Worm (Caenorhabditis elegans): ENCODE results near the gene thoc-2.
A peak's percentile ranks its signal among the peaks of the same experiment; 100 is the strongest.

thoc-2 gene

ce11 chrIII:6402810-6403209 lies 35.0 kb downstream of the thoc-2 start:
- TF ChIP-seq gmeb-1 (tag; optimal IDR thresholded peaks at IDR 0.05) (no peak), ZK546.5 (tag; optimal IDR thresholded peaks at IDR 0.05) (no peak), unc-55 (GFP tag; optimal IDR thresholded peaks at IDR 0.05) (no peak), fos-1 (tag; optimal IDR thresholded peaks at IDR 0.05) (no peak), nhr-10 (tag; optimal IDR thresholded peaks at IDR 0.05) (no peak), ztf-4 (tag; optimal IDR thresholded peaks at IDR 0.05) (no peak), ceh-82 (tag; optimal IDR thresholded peaks at IDR 0.05) (no peak), peb-1 (tag; optimal IDR thresholded peaks at IDR 0.05) (no peak), snpc-4 (tag; optimal IDR thresholded peaks at IDR 0.05) (no peak)

- TF ChIP-seq lin-39 (tag; optimal IDR thresholded peaks at IDR 0.05) (peak; percentile 13), nhr-10 (tag; optimal IDR thresholded peaks at IDR 0.05) (no peak), sma-9 (GFP tag; optimal IDR thresholded peaks at IDR 0.05) (peak; percentile 30), sma-9 (tag; optimal IDR thresholded peaks at IDR 0.05) (no peak), crh-2 (tag; optimal IDR thresholded peaks at IDR 0.05) (no peak), mbf-1 (tag; optimal IDR thresholded peaks at IDR 0.05) (no peak), C34F6.9 (tag; optimal IDR thresholded peaks at IDR 0.05) (peak; percentile 10), elt-3 (tag; optimal IDR thresholded peaks at IDR 0.05) (no peak), nhr-11 (tag; optimal IDR thresholded peaks at IDR 0.05) (no peak), mab-5 (tag; optimal IDR thresholded peaks at IDR 0.05) (peak; percentile 37), lin-13 (GFP tag; optimal IDR thresholded peaks at IDR 0.05) (peak; percentile 3), lsy-2 (tag; optimal IDR thresholded peaks at IDR 0.05) (peak in 1 of 2 experiments; percentile 47), nhr-129 (tag; optimal IDR thresholded peaks at IDR 0.05) (peak; percentile 41), fos-1 (tag; optimal IDR thresholded peaks at IDR 0.05) (no peak), blmp-1 (tag; optimal IDR thresholded peaks at IDR 0.05; ENCODE audit: insufficient read depth) (no peak), unc-62 (GFP tag; optimal IDR thresholded peaks at IDR 0.05) (no peak), egl-27 (tag; optimal IDR thresholded peaks at IDR 0.05) (no peak), alr-1 (tag; optimal IDR thresholded peaks at IDR 0.05) (no peak), nhr-23 (tag; optimal IDR thresholded peaks at IDR 0.05) (no peak), unc-55 (GFP tag; optimal IDR thresholded peaks at IDR 0.05) (no peak), mdl-1 (tag; optimal IDR thresholded peaks at IDR 0.05) (no peak), sem-4 (tag; optimal IDR thresholded peaks at IDR 0.05) (no peak), gmeb-1 (tag; optimal IDR thresholded peaks at IDR 0.05) (no peak), ztf-4 (tag; optimal IDR thresholded peaks at IDR 0.05) (peak; percentile 44), ztf-1 (GFP tag; conservative IDR thresholded peaks at IDR 0.05) (no peak), zag-1 (tag; optimal IDR thresholded peaks at IDR 0.05) (no peak), sma-3 (GFP tag; optimal IDR thresholded peaks at IDR 0.05) (no peak), lin-11 (tag; optimal IDR thresholded peaks at IDR 0.05) (no peak), ztf-11 (tag; optimal IDR thresholded peaks at IDR 0.05) (no peak), dmd-4 (tag; optimal IDR thresholded peaks at IDR 0.05) (no peak), peb-1 (tag; optimal IDR thresholded peaks at IDR 0.05) (no peak), skn-1 (tag; optimal IDR thresholded peaks at IDR 0.05) (no peak), aly-2 (tag; optimal IDR thresholded peaks at IDR 0.05) (no peak), nhr-6 (tag; optimal IDR thresholded peaks at IDR 0.05) (no peak), ceh-82 (tag; optimal IDR thresholded peaks at IDR 0.05) (no peak), R02D3.7 (tag; optimal IDR thresholded peaks at IDR 0.05) (no peak), nhr-12 (tag; optimal IDR thresholded peaks at IDR 0.05) (no peak), F13H6.1 (tag; optimal IDR thresholded peaks at IDR 0.05) (peak; percentile 58), Y55F3AM.14 (GFP tag; optimal IDR thresholded peaks at IDR 0.05) (no peak), ama-1 (optimal IDR thresholded peaks at IDR 0.05) (no peak), nhr-237 (tag; optimal IDR thresholded peaks at IDR 0.05) (no peak)
Observed at ce11 chrIII:6405121-6405520, 37.3 kb downstream of the thoc-2 start.

DNA sequence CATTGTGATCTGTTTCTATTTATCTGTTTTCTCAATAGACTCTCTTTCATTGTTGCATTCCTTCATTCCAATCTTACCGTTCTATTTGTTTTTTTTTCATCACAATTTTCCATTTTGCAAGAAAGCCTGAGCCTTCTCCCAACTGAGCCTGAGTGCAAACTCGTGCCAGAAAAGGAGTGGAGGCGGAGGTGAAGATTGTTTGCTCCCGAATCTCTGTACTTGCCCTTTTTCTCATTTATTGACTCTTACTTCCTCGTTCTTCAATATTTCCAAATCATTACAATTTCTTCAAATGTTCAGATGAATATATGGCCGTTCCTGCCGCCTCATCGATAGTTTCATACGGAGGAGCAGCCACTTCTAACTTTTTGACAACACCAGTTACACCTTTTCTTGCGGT lies 39.0 kb downstream of the thoc-2 start, which contains the start of gene let-756:
TSS of gene let-756 (plus strand) at position 301 of the 400 bp plus-strand sequence.
- TF ChIP-seq nhr-11 (tag; optimal IDR thresholded peaks at IDR 0.05), result no peak
- no peak for TF ChIP-seq F13H6.1 (tag; optimal IDR thresholded peaks at IDR 0.05)
- TF ChIP-seq unc-39 (tag; optimal IDR thresholded peaks at IDR 0.05), result no peak
- TF ChIP-seq R02D3.7 (tag; optimal IDR thresholded peaks at IDR 0.05), result no peak
- no peak for TF ChIP-seq aly-2 (tag; optimal IDR thresholded peaks at IDR 0.05)
- TF ChIP-seq lin-39 (tag; optimal IDR thresholded peaks at IDR 0.05), result no peak
- TF ChIP-seq alr-1 (tag; optimal IDR thresholded peaks at IDR 0.05), result no peak
- no peak for TF ChIP-seq nhr-12 (tag; optimal IDR thresholded peaks at IDR 0.05)
- TF ChIP-seq mbf-1 (tag; optimal IDR thresholded peaks at IDR 0.05), result no peak
- no peak for TF ChIP-seq ztf-11 (tag; optimal IDR thresholded peaks at IDR 0.05)
- no peak for TF ChIP-seq nhr-21 (tag; optimal IDR thresholded peaks at IDR 0.05)
- TF ChIP-seq egl-27 (tag; optimal IDR thresholded peaks at IDR 0.05), result no peak
- no peak for TF ChIP-seq sma-9 (GFP tag; optimal IDR thresholded peaks at IDR 0.05)
- no peak for TF ChIP-seq sma-9 (tag; optimal IDR thresholded peaks at IDR 0.05)
- TF ChIP-seq lin-13 (GFP tag; optimal IDR thresholded peaks at IDR 0.05), result no peak
- TF ChIP-seq blmp-1 (tag; optimal IDR thresholded peaks at IDR 0.05; ENCODE audit: insufficient read depth), result no peak
- TF ChIP-seq nhr-6 (tag; optimal IDR thresholded peaks at IDR 0.05), result no peak
- no peak for TF ChIP-seq gmeb-1 (tag; optimal IDR thresholded peaks at IDR 0.05)
